Worm (Caenorhabditis elegans) whole organism, late embryonic: ENCODE measurements around the gene cpr-2.

Experiments used
- C08G9.2 ChIP-seq: sonication (generic microtip); optimal IDR thresholded peaks from 2 replicates; lab custom pipeline; 2016; ENCODE audit warnings: mild to moderate bottlenecking, missing genetic modification characterization, moderate library complexity, missing compliant biosample characterization
- F13H6.1 ChIP-seq: sonication (generic microtip); optimal IDR thresholded peaks from 2 replicates; lab custom pipeline; 2016; ENCODE audit warnings: missing genetic modification characterization, missing compliant biosample characterization
- K02D7.2 ChIP-seq: sonication (generic microtip); optimal IDR thresholded peaks from 2 replicates; lab custom pipeline; 2017; ENCODE audit warnings: mild to moderate bottlenecking, missing genetic modification characterization, missing compliant biosample characterization
- K09A11.1 ChIP-seq: sonication (generic microtip); optimal IDR thresholded peaks from 2 replicates; lab custom pipeline; 2017; ENCODE audit warnings: antibody characterized with exemption, mild to moderate bottlenecking, missing genetic modification characterization, missing compliant biosample characterization; ENCODE audit not compliant: insufficient read depth
- ceh-14 ChIP-seq: sonication (generic microtip); optimal IDR thresholded peaks from 2 replicates; lab custom pipeline; 2016; ENCODE audit warnings: missing genotype, missing genetic modification characterization, missing compliant biosample characterization
- ceh-18 ChIP-seq: sonication (generic microtip); optimal IDR thresholded peaks from 2 replicates; lab custom pipeline; 2016; ENCODE audit warnings: missing genetic modification characterization, missing compliant biosample characterization
- ceh-19 ChIP-seq: fragments of 200-800 bp; sonication (Bioruptor generic); optimal IDR thresholded peaks from 2 replicates; lab custom pipeline; 2018; ENCODE audit warnings: mild to moderate bottlenecking, missing genetic modification characterization, missing compliant biosample characterization
- ceh-30 ChIP-seq: fragments of 150-350 bp; optimal IDR thresholded peaks from 2 replicates; lab custom pipeline; 2014; ENCODE audit warnings: missing biosample characterization, missing genetic modification characterization
- ceh-34 ChIP-seq: sonication (generic microtip); optimal IDR thresholded peaks from 2 replicates; lab custom pipeline; 2016; ENCODE audit warnings: mild to moderate bottlenecking, missing genetic modification characterization, missing compliant biosample characterization
- ceh-45 ChIP-seq: fragments of 200-800 bp; sonication (Bioruptor generic); IDR thresholded peaks from 2 replicates; pipeline ENCODE4 v1.3.6; 2022; ENCODE audit warnings: missing genetic modification reagents, missing genetic modification characterization, missing compliant biosample characterization
- ceh-48 ChIP-seq: sonication (generic microtip); optimal IDR thresholded peaks from 2 replicates; lab custom pipeline; 2016; ENCODE audit warnings: missing genetic modification characterization, inconsistent platforms, missing compliant biosample characterization
- ceh-6 ChIP-seq: fragments of 200-800 bp; sonication (Bioruptor generic); optimal IDR thresholded peaks from 2 replicates; lab custom pipeline; 2018; ENCODE audit warnings: mild to moderate bottlenecking, missing genetic modification characterization, missing compliant biosample characterization
- che-1 ChIP-seq: sonication (generic microtip); optimal IDR thresholded peaks from 2 replicates; lab custom pipeline; 2016; ENCODE audit warnings: mild to moderate bottlenecking, missing genetic modification characterization, missing compliant biosample characterization
- elt-2 ChIP-seq: sonication (generic microtip); optimal IDR thresholded peaks from 2 replicates; lab custom pipeline; 2016; ENCODE audit warnings: missing genetic modification reagents, missing genetic modification characterization, missing compliant biosample characterization
- elt-4 ChIP-seq: sonication (generic microtip); optimal IDR thresholded peaks from 2 replicates; lab custom pipeline; 2016; ENCODE audit warnings: missing genetic modification characterization, missing compliant biosample characterization
- eyg-1 ChIP-seq: sonication (generic microtip); optimal IDR thresholded peaks from 2 replicates; lab custom pipeline; 2016; ENCODE audit warnings: missing genotype, missing genetic modification characterization, missing compliant biosample characterization
- fkh-10 ChIP-seq: fragments of 150-350 bp; optimal IDR thresholded peaks from 2 replicates; lab custom pipeline; 2014; ENCODE audit warnings: missing biosample characterization, missing genetic modification reagents, missing genetic modification characterization
- gmeb-2 ChIP-seq: sonication (generic microtip); optimal IDR thresholded peaks from 2 replicates; lab custom pipeline; 2016; ENCODE audit warnings: missing genetic modification characterization, inconsistent platforms, missing compliant biosample characterization
- hlh-30 ChIP-seq: sonication (generic microtip); optimal IDR thresholded peaks from 2 replicates; lab custom pipeline; 2017; ENCODE audit warnings: antibody characterized with exemption, missing genetic modification characterization, missing compliant biosample characterization; ENCODE audit not compliant: insufficient read depth
- hlh-6 ChIP-seq: sonication (generic microtip); optimal IDR thresholded peaks from 2 replicates; lab custom pipeline; 2016; ENCODE audit warnings: missing genotype, missing genetic modification characterization, missing compliant biosample characterization
- hlh-8 ChIP-seq: sonication (generic microtip); optimal IDR thresholded peaks from 2 replicates; lab custom pipeline; 2016; ENCODE audit warnings: missing genotype, missing genetic modification characterization, missing compliant biosample characterization
- lim-6 ChIP-seq: sonication (generic microtip); optimal IDR thresholded peaks from 2 replicates; lab custom pipeline; 2016; ENCODE audit warnings: missing genetic modification characterization, missing compliant biosample characterization
- lin-11 ChIP-seq: fragments of 200-800 bp; sonication (Bioruptor generic); optimal IDR thresholded peaks from 2 replicates; lab custom pipeline; 2018; ENCODE audit warnings: mild to moderate bottlenecking, missing genetic modification characterization, missing compliant biosample characterization
- mec-3 ChIP-seq: sonication (generic microtip); optimal IDR thresholded peaks from 2 replicates; lab custom pipeline; 2016; ENCODE audit warnings: borderline replicate concordance, missing genetic modification characterization, missing compliant biosample characterization
- nfya-1 ChIP-seq: sonication (generic microtip); optimal IDR thresholded peaks from 2 replicates; lab custom pipeline; 2017; ENCODE audit warnings: missing genetic modification characterization, mild to moderate bottlenecking, missing compliant biosample characterization, antibody characterized with exemption, moderate library complexity
- nhr-11 ChIP-seq: fragments of 150-350 bp; optimal IDR thresholded peaks from 2 replicates; lab custom pipeline; 2014; ENCODE audit warnings: missing biosample characterization, missing genetic modification characterization
- nhr-232 ChIP-seq: sonication (generic microtip); optimal IDR thresholded peaks from 2 replicates; lab custom pipeline; 2016; ENCODE audit warnings: missing genetic modification characterization, missing compliant biosample characterization
- npax-4 ChIP-seq: sonication (generic microtip); optimal IDR thresholded peaks from 2 replicates; lab custom pipeline; 2016; ENCODE audit warnings: missing genetic modification characterization, missing compliant biosample characterization
- pag-3 ChIP-seq: sonication (generic microtip); optimal IDR thresholded peaks from 2 replicates; lab custom pipeline; 2016; ENCODE audit warnings: missing compliant biosample characterization, missing genetic modification characterization, borderline replicate concordance
- pax-1 ChIP-seq: fragments of 150-350 bp; optimal IDR thresholded peaks from 2 replicates; lab custom pipeline; 2014; ENCODE audit warnings: missing biosample characterization, missing genetic modification characterization
- pha-2 ChIP-seq: sonication (generic microtip); optimal IDR thresholded peaks from 2 replicates; lab custom pipeline; 2017; ENCODE audit warnings: mild to moderate bottlenecking, missing genetic modification characterization, missing compliant biosample characterization
- pha-4 ChIP-seq: fragments of 150-350 bp; optimal IDR thresholded peaks from 2 replicates; lab custom pipeline; 2018; ENCODE audit warnings: missing biosample characterization, missing genetic modification reagents, missing genetic modification characterization
- pqm-1 ChIP-seq: sonication (generic microtip); optimal IDR thresholded peaks from 2 replicates; lab custom pipeline; 2016; ENCODE audit warnings: missing genetic modification characterization, missing compliant biosample characterization
- pros-1 ChIP-seq: fragments of 150-350 bp; optimal IDR thresholded peaks from 2 replicates; lab custom pipeline; 2014; ENCODE audit warnings: missing biosample characterization, missing genetic modification reagents, missing genetic modification characterization
- rnt-1 ChIP-seq: sonication (generic microtip); optimal IDR thresholded peaks from 2 replicates; lab custom pipeline; 2016; ENCODE audit warnings: missing genetic modification characterization, missing compliant biosample characterization
- sox-4 ChIP-seq: sonication (generic microtip); optimal IDR thresholded peaks from 2 replicates; lab custom pipeline; 2017; ENCODE audit warnings: mild to moderate bottlenecking, missing genetic modification characterization, inconsistent platforms, missing compliant biosample characterization
- tbx-2 ChIP-seq: sonication (generic microtip); optimal IDR thresholded peaks from 2 replicates; lab custom pipeline; 2016; ENCODE audit warnings: missing genetic modification characterization, missing compliant biosample characterization
- tbx-7 ChIP-seq: sonication (generic microtip); optimal IDR thresholded peaks from 2 replicates; lab custom pipeline; 2016; ENCODE audit warnings: missing genotype, missing genetic modification characterization, missing compliant biosample characterization
- ttx-3 ChIP-seq: sonication (generic microtip); optimal IDR thresholded peaks from 2 replicates; lab custom pipeline; 2016; ENCODE audit warnings: missing genetic modification reagents, missing genetic modification characterization, missing compliant biosample characterization
- unc-3 ChIP-seq, 2 experiments: fragments of 200-800 bp in 1 of 2; sonication (Bioruptor generic) in 1 of 2; sonication (generic microtip) in 1 of 2; conservative IDR thresholded peaks in 1 of 2; optimal IDR thresholded peaks in 1 of 2; 2 replicates each; pipeline versions ENCODE4 v1.3.6 to Lab custom; 2016 to 2022; ENCODE audit warnings: missing compliant biosample characterization in 2 of 2, missing genetic modification characterization in 2 of 2, missing genetic modification reagents in 1 of 2
- unc-55 ChIP-seq: sonication (generic microtip); optimal IDR thresholded peaks from 2 replicates; lab custom pipeline; 2017; ENCODE audit warnings: missing biosample characterization, missing genetic modification reagents, missing genetic modification characterization
- unc-86 ChIP-seq: sonication (generic microtip); optimal IDR thresholded peaks from 2 replicates; lab custom pipeline; 2016; ENCODE audit warnings: missing genetic modification characterization, missing compliant biosample characterization
- ztf-16 ChIP-seq: sonication (generic microtip); optimal IDR thresholded peaks from 2 replicates; lab custom pipeline; 2017; ENCODE audit warnings: missing genetic modification characterization, missing compliant biosample characterization

The cpr-2 gene

DNA sequence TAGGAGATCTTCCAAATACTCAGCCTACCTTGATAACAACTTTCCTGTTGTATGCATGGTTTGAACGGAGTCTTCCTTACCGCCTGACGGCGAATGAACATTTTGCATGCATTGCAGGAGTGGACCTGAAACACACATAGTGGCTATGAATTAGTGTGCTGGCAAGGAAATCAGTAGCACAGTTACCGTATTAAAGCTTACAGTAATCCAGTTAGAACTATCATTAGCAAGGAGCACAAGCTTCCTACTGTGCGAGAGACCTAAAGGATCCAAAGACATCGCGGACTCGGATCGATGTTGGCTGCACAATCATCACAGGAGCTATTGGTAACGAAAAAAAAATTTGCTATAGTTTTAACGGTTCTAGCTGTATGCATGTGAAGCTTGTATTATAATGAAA, 36.8 kb upstream of the cpr-2 start, which contains the start of gene nhr-233:
Gene nhr-233, minus strand, starts transcription at position 101 of the 400 bp plus-strand sequence.
- TF ChIP-seq pha-4 (tag; lab: Kevin White, UChicago), result no peak
- TF ChIP-seq pros-1 (tag; lab: Kevin White, UChicago), result no peak
- TF ChIP-seq C08G9.2 (tag; lab: Kevin White, UChicago), result no peak
- no peak for TF ChIP-seq ceh-18 (tag; lab: Kevin White, UChicago)
- no peak for TF ChIP-seq ztf-16 (tag; lab: Kevin White, UChicago)
- no peak for TF ChIP-seq hlh-30 (tag; lab: Kevin White, UChicago)
- no peak for TF ChIP-seq tbx-7 (tag; lab: Kevin White, UChicago)
- TF ChIP-seq elt-2 (tag; lab: Kevin White, UChicago), result no peak
- TF ChIP-seq ceh-30, result no peak
- TF ChIP-seq K09A11.1 (tag; lab: Kevin White, UChicago), result no peak
- no peak for TF ChIP-seq rnt-1 (tag; lab: Kevin White, UChicago)
- TF ChIP-seq nhr-232 (tag; lab: Kevin White, UChicago), result no peak
- TF ChIP-seq hlh-8 (tag; lab: Kevin White, UChicago), result no peak

DNA sequence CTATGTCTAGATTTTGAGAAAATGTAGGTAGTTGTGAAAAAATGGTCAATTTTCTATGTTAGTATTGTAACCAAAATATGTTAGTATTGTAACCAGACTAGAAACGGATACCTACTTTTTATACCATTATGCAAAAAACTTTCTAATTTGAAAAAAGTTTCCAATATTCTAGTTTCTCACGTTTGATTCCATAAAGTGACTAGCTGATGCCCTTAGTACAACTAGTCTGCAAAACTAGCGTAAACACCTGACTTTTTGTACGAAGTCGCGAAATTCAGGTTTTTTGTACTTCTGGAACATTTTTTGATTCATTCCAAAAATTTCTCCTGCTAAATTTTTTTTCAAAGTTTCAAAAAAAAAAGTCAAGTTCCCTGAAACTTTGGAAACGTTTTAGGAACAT, 34.2 kb upstream of the cpr-2 start:
- TF ChIP-seq sox-4 (tag; lab: Kevin White, UChicago), result no peak
- no peak for TF ChIP-seq fkh-10
- no peak for TF ChIP-seq pag-3 (tag; lab: Kevin White, UChicago)
- TF ChIP-seq F13H6.1 (tag; lab: Kevin White, UChicago), result no peak
- TF ChIP-seq hlh-6 (tag; lab: Kevin White, UChicago), result no peak
- TF ChIP-seq lin-11, result no peak
- no peak for TF ChIP-seq eyg-1
- TF ChIP-seq npax-4 (tag; lab: Kevin White, UChicago), result no peak
- no peak for TF ChIP-seq pha-2 (tag; lab: Kevin White, UChicago)
- no peak for TF ChIP-seq pros-1 (tag; lab: Kevin White, UChicago)
- no peak for TF ChIP-seq elt-4 (tag; lab: Kevin White, UChicago)
- TF ChIP-seq gmeb-2 (tag; lab: Kevin White, UChicago), result no peak

DNA sequence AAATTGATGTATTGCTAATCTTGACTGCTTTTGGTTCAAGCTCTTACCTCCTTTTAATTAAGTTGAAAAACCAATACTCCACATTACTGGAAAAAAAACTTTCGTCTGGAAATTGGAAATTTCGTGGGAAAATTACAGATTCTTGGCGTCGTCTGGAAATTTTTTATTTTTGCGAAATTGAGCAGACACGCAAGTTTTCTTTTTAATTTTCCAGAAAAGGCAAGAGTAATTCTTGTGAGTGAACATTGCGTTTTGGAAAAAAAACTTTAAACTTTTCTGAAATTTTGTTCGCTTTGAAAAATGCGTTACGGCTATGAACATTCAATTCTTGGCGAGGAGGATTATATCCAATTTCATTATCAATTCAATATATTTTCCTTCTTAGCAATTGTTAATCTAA, 31.7 kb upstream of the cpr-2 start, which contains the start of gene sru-45:
Gene sru-45, plus strand, starts transcription at position 301 of the 400 bp plus-strand sequence.
- TF ChIP-seq ceh-14 (tag; lab: Kevin White, UChicago) (no peak), K09A11.1 (tag; lab: Kevin White, UChicago) (no peak), hlh-30 (tag; lab: Kevin White, UChicago) (no peak), elt-2 (tag; lab: Kevin White, UChicago) (no peak), mec-3 (tag; lab: Kevin White, UChicago) (no peak), ceh-19 (GFP tag; lab: Kevin White, UChicago) (no peak), ceh-30 (no peak), K02D7.2 (tag; lab: Kevin White, UChicago) (no peak), eyg-1 (no peak), ceh-45 (GFP tag; lab: Robert Waterston, UW) (no peak), npax-4 (tag; lab: Kevin White, UChicago) (no peak), unc-55 (GFP tag; lab: Kevin White, UChicago) (no peak)

DNA sequence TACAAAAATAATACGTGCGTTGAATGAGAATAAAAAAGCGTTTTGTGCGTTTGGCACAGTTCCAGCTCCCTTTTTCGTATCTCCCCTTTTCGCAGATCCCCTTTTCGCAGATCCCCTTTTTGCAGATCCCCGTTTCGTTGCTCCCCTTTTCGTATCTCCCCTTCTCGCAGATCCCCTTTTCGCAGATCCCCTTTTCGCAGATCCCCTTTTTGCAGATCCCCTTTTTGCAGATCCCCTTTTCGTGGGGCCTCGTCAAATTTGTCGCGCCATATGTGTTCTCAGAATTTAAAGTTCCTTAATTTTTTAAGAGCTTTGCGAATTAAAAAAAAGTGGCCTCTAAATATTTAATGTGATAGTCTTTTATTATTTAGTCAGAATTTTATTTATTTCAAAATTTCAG, 19.0 kb upstream of the cpr-2 start, which contains the start of gene Y32B12B.4:
Gene Y32B12B.4, plus strand, starts transcription at position 399 of the 400 bp plus-strand sequence.
- no peak for TF ChIP-seq K09A11.1 (tag; lab: Kevin White, UChicago)
- no peak for TF ChIP-seq pros-1 (tag; lab: Kevin White, UChicago)
- peak; percentile 45 for TF ChIP-seq K02D7.2 (tag; lab: Kevin White, UChicago)
- TF ChIP-seq ttx-3 (tag; lab: Kevin White, UChicago), result peak; percentile 38
- TF ChIP-seq rnt-1 (tag; lab: Kevin White, UChicago), result peak; percentile 94
- peak; percentile 86 for TF ChIP-seq hlh-6 (tag; lab: Kevin White, UChicago)
- TF ChIP-seq F13H6.1 (tag; lab: Kevin White, UChicago), result peak; percentile 91
- TF ChIP-seq unc-86 (tag; lab: Kevin White, UChicago), result peak; percentile 56
- TF ChIP-seq che-1 (tag; lab: Kevin White, UChicago), result no peak
- TF ChIP-seq lim-6 (tag; lab: Kevin White, UChicago), result peak; percentile 87
- TF ChIP-seq nhr-11 (tag; lab: Kevin White, UChicago), result no peak
- peak; percentile 18 for TF ChIP-seq ceh-6
- TF ChIP-seq pax-1 (tag; lab: Kevin White, UChicago), result no peak
- TF ChIP-seq ceh-45 (GFP tag; lab: Robert Waterston, UW), result 0 out of 2 replicates have a peak, but pooled peaks have one; percentile 34
- peak; percentile 44; the same call in 1 of the 2 replicates for TF ChIP-seq unc-3 (GFP tag; conservative IDR thresholded peaks at IDR 0.05; lab: Robert Waterston, UW)
- peak; percentile 76 for TF ChIP-seq unc-3 (tag; optimal IDR thresholded peaks at IDR 0.05; lab: Kevin White, UChicago)
- peak; percentile 81 for TF ChIP-seq pqm-1 (tag; lab: Kevin White, UChicago)
- TF ChIP-seq pag-3 (tag; lab: Kevin White, UChicago), result peak; percentile 70
- peak; percentile 98 for TF ChIP-seq tbx-2 (tag; lab: Kevin White, UChicago)
- TF ChIP-seq ceh-48, result no peak
- TF ChIP-seq ceh-34, result peak; percentile 70
- TF ChIP-seq npax-4 (tag; lab: Kevin White, UChicago), result no peak
- TF ChIP-seq lin-11, result peak; percentile 18
- TF ChIP-seq hlh-8 (tag; lab: Kevin White, UChicago), result peak; percentile 91
- TF ChIP-seq nfya-1 (tag; lab: Kevin White, UChicago), result no peak
- no peak for TF ChIP-seq hlh-30 (tag; lab: Kevin White, UChicago)
